Worm (Caenorhabditis elegans): ENCODE measurements around the gene fbxb-107.

Gene fbxb-107

DNA sequence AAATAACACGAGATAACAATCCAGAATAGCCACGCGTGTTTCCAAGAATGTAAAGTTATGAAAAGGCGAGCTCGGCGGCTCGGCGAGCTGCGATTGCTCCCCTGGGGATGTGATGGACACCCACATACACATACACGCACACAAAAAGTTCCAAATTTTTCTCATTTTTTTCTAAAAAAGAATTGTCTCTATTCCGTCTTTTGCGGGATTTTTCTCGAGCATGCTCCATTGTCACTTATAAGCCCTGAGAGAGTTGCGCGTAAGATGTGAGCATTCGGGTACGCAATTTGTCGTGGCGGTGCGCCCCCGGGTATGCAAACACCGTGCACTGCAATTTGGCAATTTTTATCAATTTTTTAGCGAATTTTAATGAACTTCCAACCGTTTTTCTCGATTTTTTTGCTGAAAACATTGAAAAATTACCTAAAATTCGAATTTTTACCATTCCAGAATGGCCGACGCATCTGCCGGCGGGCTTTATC is 28.5 kb downstream of the fbxb-107 start, which contains the start of the genes F08D12.12 and srpa-72 (continued):
- TF ChIP-seq zag-1 (tag; optimal IDR thresholded peaks at IDR 0.05) (no peak), lin-11 (tag; optimal IDR thresholded peaks at IDR 0.05) (peak; percentile 0), elt-1 (tag; optimal IDR thresholded peaks at IDR 0.05) (no peak), fos-1 (tag; optimal IDR thresholded peaks at IDR 0.05) (no peak)

ce11 chrII:2787849-2788248 is 29.3 kb downstream of the fbxb-107 start:
- TF ChIP-seq nhr-237 (tag; optimal IDR thresholded peaks at IDR 0.05), result no peak
- TF ChIP-seq mab-5 (tag; optimal IDR thresholded peaks at IDR 0.05), result no peak
- no peak for TF ChIP-seq ZK546.5 (tag; optimal IDR thresholded peaks at IDR 0.05)

DNA sequence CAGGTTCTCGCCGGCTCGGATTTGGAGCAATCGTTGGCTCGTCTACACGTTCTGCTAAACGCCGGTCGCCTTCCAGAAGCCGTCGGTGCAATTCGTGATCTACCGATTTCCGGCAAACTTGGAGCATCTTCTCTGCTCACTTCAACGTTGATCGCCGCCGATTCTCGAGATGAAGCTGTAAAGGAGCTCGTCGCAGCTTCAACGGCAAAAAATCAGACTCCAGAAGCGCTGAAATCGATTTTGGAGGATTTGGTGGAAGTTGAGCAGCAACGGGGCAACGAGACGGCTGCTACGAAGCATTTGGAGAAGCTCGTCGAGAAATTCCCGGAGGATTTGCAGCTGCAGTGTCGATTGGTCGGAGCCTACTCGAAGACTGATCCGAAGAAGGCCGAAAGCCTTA is 33.1 kb downstream of the fbxb-107 start:
- no peak for TF ChIP-seq aly-2 (tag; optimal IDR thresholded peaks at IDR 0.05)
- TF ChIP-seq ama-1 (optimal IDR thresholded peaks at IDR 0.05), result no peak
- TF ChIP-seq lsy-2 (tag; optimal IDR thresholded peaks at IDR 0.05), result no peak
- no peak for TF ChIP-seq unc-39 (tag; optimal IDR thresholded peaks at IDR 0.05)
- TF ChIP-seq crh-2 (tag; optimal IDR thresholded peaks at IDR 0.05), result no peak
- no peak for TF ChIP-seq ztf-4 (tag; optimal IDR thresholded peaks at IDR 0.05)
- no peak for TF ChIP-seq F13H6.1 (tag; optimal IDR thresholded peaks at IDR 0.05)
- TF ChIP-seq unc-55 (GFP tag; optimal IDR thresholded peaks at IDR 0.05), result no peak
- no peak for TF ChIP-seq nhr-12 (tag; optimal IDR thresholded peaks at IDR 0.05)
- TF ChIP-seq nhr-25 (tag; optimal IDR thresholded peaks at IDR 0.05), result no peak
- no peak for TF ChIP-seq lin-39 (tag; optimal IDR thresholded peaks at IDR 0.05)
- TF ChIP-seq lin-13 (GFP tag; optimal IDR thresholded peaks at IDR 0.05), result no peak
- no peak for TF ChIP-seq skn-1 (tag; optimal IDR thresholded peaks at IDR 0.05)
- no peak for TF ChIP-seq nhr-23 (tag; optimal IDR thresholded peaks at IDR 0.05)
- no peak for TF ChIP-seq nhr-129 (tag; optimal IDR thresholded peaks at IDR 0.05)
- TF ChIP-seq ztf-11 (tag; optimal IDR thresholded peaks at IDR 0.05), result no peak
- TF ChIP-seq C34F6.9 (tag; optimal IDR thresholded peaks at IDR 0.05), result no peak
- no peak for TF ChIP-seq mab-5 (tag; optimal IDR thresholded peaks at IDR 0.05)
- TF ChIP-seq zag-1 (tag; optimal IDR thresholded peaks at IDR 0.05), result no peak

- TF ChIP-seq peb-1 (tag; optimal IDR thresholded peaks at IDR 0.05), result no peak
- TF ChIP-seq snpc-4 (tag; optimal IDR thresholded peaks at IDR 0.05), result no peak
- no peak for TF ChIP-seq gmeb-1 (tag; optimal IDR thresholded peaks at IDR 0.05)
- TF ChIP-seq nhr-6 (tag; optimal IDR thresholded peaks at IDR 0.05), result no peak
- TF ChIP-seq lsy-2 (tag; optimal IDR thresholded peaks at IDR 0.05), result no peak
- no peak for TF ChIP-seq F13H6.1 (tag; optimal IDR thresholded peaks at IDR 0.05)
- TF ChIP-seq elt-3 (tag; optimal IDR thresholded peaks at IDR 0.05), result no peak
- no peak for TF ChIP-seq nhr-21 (tag; optimal IDR thresholded peaks at IDR 0.05)
Observed at ce11 chrII:2795413-2795812, 36.8 kb downstream of the fbxb-107 start.

DNA sequence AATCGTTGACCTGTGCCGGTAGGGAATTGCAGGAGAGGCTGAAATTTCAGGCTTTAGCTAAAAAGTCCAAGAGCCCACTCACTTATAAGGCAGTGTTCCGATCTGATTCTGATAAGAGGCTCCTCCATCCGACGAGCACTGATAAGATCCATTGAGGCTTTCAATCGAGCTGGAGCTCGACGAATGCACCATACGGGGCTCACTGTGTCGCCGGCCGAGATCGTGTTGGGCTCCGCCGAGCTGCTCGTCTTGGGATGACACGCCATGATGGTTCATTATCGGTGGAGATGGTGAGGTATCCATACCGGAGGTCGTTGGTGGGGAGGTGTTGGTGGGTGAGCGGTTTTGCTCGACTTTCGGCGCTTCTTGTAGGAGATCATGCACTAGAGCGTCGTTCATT is 37.9 kb downstream of the fbxb-107 start:
- TF ChIP-seq nhr-237 (tag; optimal IDR thresholded peaks at IDR 0.05) (no peak), sma-9 (GFP tag; optimal IDR thresholded peaks at IDR 0.05) (no peak), sma-9 (tag; optimal IDR thresholded peaks at IDR 0.05) (no peak), unc-62 (GFP tag; optimal IDR thresholded peaks at IDR 0.05) (no peak), nhr-6 (tag; optimal IDR thresholded peaks at IDR 0.05) (no peak), ztf-11 (tag; optimal IDR thresholded peaks at IDR 0.05) (no peak), nhr-77 (tag; optimal IDR thresholded peaks at IDR 0.05) (no peak), zag-1 (tag; optimal IDR thresholded peaks at IDR 0.05) (no peak), nhr-21 (tag; optimal IDR thresholded peaks at IDR 0.05) (no peak), F13H6.1 (tag; optimal IDR thresholded peaks at IDR 0.05) (no peak), unc-39 (tag; optimal IDR thresholded peaks at IDR 0.05) (no peak)

ce11 chrII:2797951-2798350 is 39.4 kb downstream of the fbxb-107 start:
- TF ChIP-seq unc-39 (tag; optimal IDR thresholded peaks at IDR 0.05) (no peak), sma-3 (GFP tag; optimal IDR thresholded peaks at IDR 0.05) (no peak), unc-62 (GFP tag; optimal IDR thresholded peaks at IDR 0.05) (no peak), nhr-129 (tag; optimal IDR thresholded peaks at IDR 0.05) (no peak), ceh-82 (tag; optimal IDR thresholded peaks at IDR 0.05) (no peak), nhr-12 (tag; optimal IDR thresholded peaks at IDR 0.05) (no peak), sma-9 (GFP tag; optimal IDR thresholded peaks at IDR 0.05) (no peak), sma-9 (tag; optimal IDR thresholded peaks at IDR 0.05) (no peak), ceh-16 (tag; optimal IDR thresholded peaks at IDR 0.05) (no peak), lin-11 (tag; optimal IDR thresholded peaks at IDR 0.05) (no peak), mdl-1 (tag; optimal IDR thresholded peaks at IDR 0.05) (no peak)
